Fruit fly (Drosophila melanogaster): Measurements from ENCODE around the gene La.
A peak's percentile ranks its signal among the peaks of the same experiment; 100 is the strongest.

Gene La

DNA sequence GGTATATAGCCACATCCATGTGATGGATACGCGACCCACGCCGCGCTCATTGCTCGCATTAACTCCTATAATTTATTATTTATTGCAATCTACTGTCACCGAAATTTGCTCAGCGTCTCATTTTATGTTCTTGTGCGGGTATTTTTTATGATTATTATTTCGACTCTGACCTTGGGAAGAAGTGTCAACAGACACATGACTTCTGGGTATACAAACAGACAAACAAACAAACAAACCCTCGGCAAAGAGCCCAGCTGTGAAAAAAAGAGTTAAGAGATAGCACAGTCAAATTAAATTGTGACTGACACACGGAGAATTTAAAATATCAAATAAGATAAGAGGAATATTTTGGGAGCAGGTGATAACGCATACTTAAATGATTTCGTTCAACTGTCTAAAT is 40.2 kb upstream of the La start (continued):
- TF ChIP-seq hkb (optimal IDR thresholded peaks at IDR 0.05) = no peak
- TF ChIP-seq hkb (GFP tag; IDR thresholded peaks at IDR 0.05) = peak; percentile 54
- peak; percentile 43 for TF ChIP-seq exex (tag; optimal IDR thresholded peaks at IDR 0.05)
- TF ChIP-seq NK7.1 (GFP tag; optimal IDR thresholded peaks at IDR 0.05) = no peak
- no peak for TF ChIP-seq CG17912 (GFP tag; optimal IDR thresholded peaks at IDR 0.05)
- TF ChIP-seq CG43689 (GFP tag; IDR thresholded peaks at IDR 0.05) = no peak
- no peak for TF ChIP-seq Xrp1 (GFP tag; IDR thresholded peaks at IDR 0.05)
- TF ChIP-seq ara (GFP tag; IDR thresholded peaks at IDR 0.05) = no peak
- peak; percentile 50 for TF ChIP-seq CG17568 (GFP tag; optimal IDR thresholded peaks at IDR 0.05)
- no peak for TF ChIP-seq CG12236 (GFP tag; optimal IDR thresholded peaks at IDR 0.05)
- TF ChIP-seq Rfx (GFP tag; IDR thresholded peaks at IDR 0.05) = no peak
- no peak for TF ChIP-seq Dfd (GFP tag; optimal IDR thresholded peaks at IDR 0.05)
- no peak for TF ChIP-seq sima (GFP tag; optimal IDR thresholded peaks at IDR 0.05)
- no peak for TF ChIP-seq CG15696 (tag; optimal IDR thresholded peaks at IDR 0.05)
- no peak for TF ChIP-seq CG7556 (GFP tag; optimal IDR thresholded peaks at IDR 0.05)
- TF ChIP-seq jigr1 (GFP tag; IDR thresholded peaks at IDR 0.05) = no peak
- TF ChIP-seq CG13424 (tag; optimal IDR thresholded peaks at IDR 0.05) = peak; percentile 29
- peak; percentile 52 for TF ChIP-seq CG13296 (GFP tag; optimal IDR thresholded peaks at IDR 0.05)
- no peak for TF ChIP-seq Sin3A (optimal IDR thresholded peaks at IDR 0.05)
- no peak for TF ChIP-seq CG17186 (GFP tag; optimal IDR thresholded peaks at IDR 0.05)
- TF ChIP-seq ind (GFP tag; optimal IDR thresholded peaks at IDR 0.05) = no peak
- no peak for TF ChIP-seq Antp (GFP tag; optimal IDR thresholded peaks at IDR 0.05)
- TF ChIP-seq CG4404 (GFP tag; IDR thresholded peaks at IDR 0.05) = no peak
- TF ChIP-seq CG14014 (GFP tag; IDR thresholded peaks at IDR 0.05) = no peak
- no peak for TF ChIP-seq pzg (GFP tag; optimal IDR thresholded peaks at IDR 0.05)
- no peak for TF ChIP-seq h (optimal IDR thresholded peaks at IDR 0.05)
- peak; percentile 18 for TF ChIP-seq CG6765 (GFP tag; optimal IDR thresholded peaks at IDR 0.05)
- no peak for TF ChIP-seq CG16779 (GFP tag; IDR thresholded peaks at IDR 0.05)
- TF ChIP-seq CG6654 (GFP tag; optimal IDR thresholded peaks at IDR 0.05) = no peak
- TF ChIP-seq Hand (GFP tag; optimal IDR thresholded peaks at IDR 0.05) = no peak
- TF ChIP-seq BEAF-32 (GFP tag; optimal IDR thresholded peaks at IDR 0.05) = no peak
- TF ChIP-seq Mes4 (GFP tag; optimal IDR thresholded peaks at IDR 0.05) = no peak
- TF ChIP-seq sqz (GFP tag; optimal IDR thresholded peaks at IDR 0.05) = no peak
- TF ChIP-seq gem (tag; optimal IDR thresholded peaks at IDR 0.05) = peak; percentile 31
- TF ChIP-seq twi (tag; optimal IDR thresholded peaks at IDR 0.05) = no peak
- no peak for TF ChIP-seq ERR (GFP tag; optimal IDR thresholded peaks at IDR 0.05)
- TF ChIP-seq ash1 (GFP tag; optimal IDR thresholded peaks at IDR 0.05) = no peak
- TF ChIP-seq shn (GFP tag; optimal IDR thresholded peaks at IDR 0.05) = no peak
- no peak for TF ChIP-seq tin (GFP tag; optimal IDR thresholded peaks at IDR 0.05)
- TF ChIP-seq Nf-YC (tag; optimal IDR thresholded peaks at IDR 0.05) = no peak
- TF ChIP-seq Nf-YB (GFP tag; optimal IDR thresholded peaks at IDR 0.05) = no peak
- no peak for TF ChIP-seq CG6689 (GFP tag; IDR thresholded peaks at IDR 0.05)
- TF ChIP-seq ac (GFP tag; optimal IDR thresholded peaks at IDR 0.05) = no peak
- no peak for TF ChIP-seq CG14860 (GFP tag; IDR thresholded peaks at IDR 0.05; ENCODE audit: partially characterized antibody)
- TF ChIP-seq Gug (GFP tag; IDR thresholded peaks at IDR 0.05) = no peak
- TF ChIP-seq NfI (GFP tag; optimal IDR thresholded peaks at IDR 0.05) = peak; percentile 25
- no peak for TF ChIP-seq abd-A (tag; optimal IDR thresholded peaks at IDR 0.05)
- TF ChIP-seq Mad (GFP tag; optimal IDR thresholded peaks at IDR 0.05) = no peak
- TF ChIP-seq pnt (GFP tag; optimal IDR thresholded peaks at IDR 0.05) = no peak
- no peak for TF ChIP-seq Hsf (GFP tag; optimal IDR thresholded peaks at IDR 0.05)
- no peak for TF ChIP-seq dm (GFP tag; optimal IDR thresholded peaks at IDR 0.05)
- TF ChIP-seq ewg (GFP tag; optimal IDR thresholded peaks at IDR 0.05) = no peak
- TF ChIP-seq CG15011 (GFP tag; optimal IDR thresholded peaks at IDR 0.05) = no peak
- no peak for TF ChIP-seq crc (GFP tag; optimal IDR thresholded peaks at IDR 0.05)

All from whole organism, embryonic.